Worm (Caenorhabditis elegans) whole organism, L4 larva: ENCODE measurements around the gene F45H10.2.

ENCODE experiments used
- D1046.2 ChIP-seq: fragments of 200-800 bp; sonication (Bioruptor generic); IDR thresholded peaks from 2 replicates; pipeline ENCODE4 v1.3.6; 2022; ENCODE audit warnings: missing genetic modification characterization, missing compliant biosample characterization
- F49E8.2 ChIP-seq: sonication (generic microtip); optimal IDR thresholded peaks from 2 replicates; lab custom pipeline; 2016; ENCODE audit warnings: missing compliant biosample characterization, mild to moderate bottlenecking, missing genetic modification characterization, borderline replicate concordance
- Y105C5A.15 ChIP-seq: fragments of 200-800 bp; sonication (Bioruptor generic); IDR thresholded peaks from 2 replicates; pipeline ENCODE4 v1.3.6; 2022; ENCODE audit warnings: missing genetic modification characterization, missing compliant biosample characterization
- Y48G9A.11 ChIP-seq: fragments of 200-800 bp; sonication (Bioruptor generic); IDR thresholded peaks from 2 replicates; pipeline ENCODE4 v1.3.6; 2022; ENCODE audit warnings: missing genetic modification reagents, missing genetic modification characterization, missing compliant biosample characterization
- ceh-20 ChIP-seq: fragments of 200-800 bp; sonication (Bioruptor generic); IDR thresholded peaks from 2 replicates; pipeline ENCODE4 v1.3.6; 2022; ENCODE audit warnings: missing genetic modification reagents, missing genetic modification characterization, missing compliant biosample characterization
- ceh-32 ChIP-seq: sonication (generic microtip); optimal IDR thresholded peaks from 2 replicates; lab custom pipeline; 2016; ENCODE audit warnings: mild to moderate bottlenecking, missing genetic modification characterization, missing compliant biosample characterization; ENCODE audit not compliant: poor library complexity
- ctbp-1 ChIP-seq: fragments of 200-800 bp; sonication (Bioruptor generic); IDR thresholded peaks from 2 replicates; pipeline ENCODE4 v1.3.6; 2022; ENCODE audit warnings: missing genetic modification reagents, missing genetic modification characterization, missing compliant biosample characterization
- daf-16 ChIP-seq, 3 experiments: sonication (generic microtip); optimal IDR thresholded peaks; 2 replicates each; lab custom pipeline; 2016 to 2017; ENCODE audit warnings: missing genetic modification characterization in 3 of 3, missing genetic modification reagents in 3 of 3, mild to moderate bottlenecking in 2 of 3, missing compliant biosample characterization in 2 of 3, missing biosample characterization in 1 of 3, moderate library complexity in 1 of 3
- daf-19 ChIP-seq: fragments of 200-800 bp; sonication (Bioruptor generic); conservative IDR thresholded peaks from 2 replicates; pipeline ENCODE4 v1.3.6; 2022; ENCODE audit warnings: missing genetic modification characterization, missing compliant biosample characterization
- dmd-6 ChIP-seq: fragments of 200-800 bp; sonication (Bioruptor generic); IDR thresholded peaks from 2 replicates; pipeline ENCODE4 v1.3.6; 2022; ENCODE audit warnings: missing genetic modification reagents, missing genetic modification characterization, missing compliant biosample characterization
- dmd-8 ChIP-seq: fragments of 200-800 bp; sonication (Bioruptor generic); IDR thresholded peaks from 2 replicates; pipeline ENCODE4 v1.3.6; 2022; ENCODE audit warnings: missing genetic modification characterization, missing compliant biosample characterization
- duxl-1 ChIP-seq: sonication (generic microtip); optimal IDR thresholded peaks from 2 replicates; lab custom pipeline; 2016; ENCODE audit warnings: mild to moderate bottlenecking, missing genetic modification characterization, moderate library complexity, missing compliant biosample characterization; ENCODE audit not compliant: poor library complexity
- dve-1 ChIP-seq: sonication (generic microtip); optimal IDR thresholded peaks from 2 replicates; lab custom pipeline; 2017; ENCODE audit warnings: antibody characterized with exemption, mild to moderate bottlenecking, missing genetic modification characterization, missing compliant biosample characterization; ENCODE audit not compliant: insufficient read depth
- egl-27 ChIP-seq: sonication (generic microtip); optimal IDR thresholded peaks from 3 replicates; lab custom pipeline; 2017; ENCODE audit warnings: missing biosample characterization, missing genetic modification reagents, missing genetic modification characterization
- egl-43 ChIP-seq: fragments of 200-800 bp; sonication (Bioruptor generic); IDR thresholded peaks from 2 replicates; pipeline ENCODE4 v1.3.6; 2022; ENCODE audit warnings: missing genetic modification reagents, missing genetic modification characterization, missing compliant biosample characterization
- fkh-10 ChIP-seq: fragments of 150-350 bp; optimal IDR thresholded peaks from 2 replicates; lab custom pipeline; 2014; ENCODE audit warnings: missing biosample characterization, missing genetic modification reagents, missing genetic modification characterization
- hif-1 ChIP-seq, 2 experiments: sonication (generic microtip); optimal IDR thresholded peaks; 2 replicates each; lab custom pipeline; 2016 to 2017; ENCODE audit warnings: missing compliant biosample characterization in 2 of 2, missing genetic modification characterization in 2 of 2, missing genetic modification reagents in 2 of 2, missing genotype in 2 of 2, mild to moderate bottlenecking in 1 of 2
- hlh-11 ChIP-seq: fragments of 200-800 bp; sonication (Bioruptor generic); optimal IDR thresholded peaks from 2 replicates; lab custom pipeline; 2018; ENCODE audit warnings: mild to moderate bottlenecking, missing genetic modification characterization, missing compliant biosample characterization
- hlh-30 ChIP-seq: sonication (generic microtip); optimal IDR thresholded peaks from 2 replicates; lab custom pipeline; 2017; ENCODE audit warnings: antibody characterized with exemption, mild to moderate bottlenecking, missing genetic modification characterization, missing compliant biosample characterization; ENCODE audit not compliant: insufficient read depth
- hmg-1.1 ChIP-seq: fragments of 200-800 bp; sonication (Bioruptor generic); IDR thresholded peaks from 2 replicates; pipeline ENCODE4 v1.3.6; 2022; ENCODE audit warnings: missing genetic modification reagents, missing genetic modification characterization, missing compliant biosample characterization
- lim-7 ChIP-seq: fragments of 200-800 bp; sonication (Bioruptor generic); IDR thresholded peaks from 2 replicates; pipeline ENCODE4 v1.3.6; 2022; ENCODE audit warnings: missing genetic modification characterization, missing compliant biosample characterization
- lin-13 ChIP-seq: fragments of 150-350 bp; optimal IDR thresholded peaks from 2 replicates; lab custom pipeline; 2014; ENCODE audit warnings: missing biosample characterization, missing genetic modification reagents, missing genetic modification characterization
- lsy-2 ChIP-seq, 2 experiments: fragments of 150-350 bp in 1 of 2; sonication (generic microtip) in 1 of 2; optimal IDR thresholded peaks; 2 replicates each; lab custom pipeline; 2014 to 2017; ENCODE audit warnings: missing biosample characterization in 2 of 2, missing genetic modification characterization in 2 of 2
- mdl-1 ChIP-seq, 2 experiments: fragments of 150-350 bp in 1 of 2; sonication (generic microtip) in 1 of 2; optimal IDR thresholded peaks; 2 replicates each; lab custom pipeline; 2014 to 2017; ENCODE audit warnings: missing biosample characterization in 2 of 2, missing genetic modification characterization in 2 of 2
- mep-1 ChIP-seq: fragments of 150-350 bp; sonication (generic microtip); optimal IDR thresholded peaks from 3 replicates; lab custom pipeline; 2014; ENCODE audit warnings: missing biosample characterization, missing genetic modification characterization
- mes-2 ChIP-seq: sonication (generic microtip); optimal IDR thresholded peaks from 2 replicates; lab custom pipeline; 2016; ENCODE audit warnings: missing genotype, mild to moderate bottlenecking, missing genetic modification characterization, missing compliant biosample characterization; ENCODE audit not compliant: poor library complexity, severe bottlenecking
- mxl-3 ChIP-seq: fragments of 200-800 bp; sonication (Bioruptor generic); optimal IDR thresholded peaks from 2 replicates; lab custom pipeline; 2018; ENCODE audit warnings: mild to moderate bottlenecking, missing genetic modification characterization, missing compliant biosample characterization
- nhr-102 ChIP-seq: sonication (generic microtip); optimal IDR thresholded peaks from 2 replicates; lab custom pipeline; 2016; ENCODE audit warnings: mild to moderate bottlenecking, missing genetic modification characterization, moderate library complexity, missing compliant biosample characterization
- nhr-11 ChIP-seq: fragments of 150-350 bp; optimal IDR thresholded peaks from 2 replicates; lab custom pipeline; 2014; ENCODE audit warnings: missing biosample characterization, missing genetic modification characterization
- nhr-111 ChIP-seq: fragments of 200-800 bp; sonication (Bioruptor generic); optimal IDR thresholded peaks from 2 replicates; lab custom pipeline; 2018; ENCODE audit warnings: mild to moderate bottlenecking, missing genetic modification characterization, missing compliant biosample characterization
- nhr-28 ChIP-seq: fragments of 150-350 bp; optimal IDR thresholded peaks from 2 replicates; lab custom pipeline; 2014; ENCODE audit warnings: missing biosample characterization, missing genetic modification characterization
- nhr-41 ChIP-seq: fragments of 200-800 bp; sonication (Bioruptor generic); IDR thresholded peaks from 2 replicates; pipeline ENCODE4 v1.3.6; 2022; ENCODE audit warnings: missing genetic modification reagents, missing genetic modification characterization, missing compliant biosample characterization
- nhr-48 ChIP-seq: sonication (generic microtip); optimal IDR thresholded peaks from 2 replicates; lab custom pipeline; 2016; ENCODE audit warnings: mild to moderate bottlenecking, missing genetic modification characterization, missing compliant biosample characterization
- nhr-6 ChIP-seq: fragments of 150-350 bp; optimal IDR thresholded peaks from 2 replicates; lab custom pipeline; 2014; ENCODE audit warnings: missing biosample characterization, missing genetic modification characterization
- nhr-77 ChIP-seq: fragments of 150-350 bp; optimal IDR thresholded peaks from 2 replicates; lab custom pipeline; 2014; ENCODE audit warnings: missing biosample characterization, missing genetic modification characterization
- php-3 ChIP-seq: fragments of 200-800 bp; sonication (Bioruptor generic); IDR thresholded peaks from 2 replicates; pipeline ENCODE4 v1.3.6; 2022; ENCODE audit warnings: missing genetic modification reagents, missing genetic modification characterization, missing compliant biosample characterization
- pqm-1 ChIP-seq: sonication (generic microtip); optimal IDR thresholded peaks from 2 replicates; lab custom pipeline; 2017; ENCODE audit warnings: missing biosample characterization, missing genetic modification characterization
- rbr-2 ChIP-seq: sonication (generic microtip); optimal IDR thresholded peaks from 2 replicates; lab custom pipeline; 2016; ENCODE audit warnings: missing genotype, missing genetic modification characterization, missing compliant biosample characterization
- set-16 ChIP-seq: fragments of 200-800 bp; sonication (Bioruptor generic); IDR thresholded peaks from 2 replicates; pipeline ENCODE4 v1.3.6; 2022; ENCODE audit warnings: missing genetic modification reagents, missing genetic modification characterization, missing compliant biosample characterization
- snpc-1.2 ChIP-seq: fragments of 200-800 bp; sonication (Bioruptor generic); IDR thresholded peaks from 2 replicates; pipeline ENCODE4 v1.3.6; 2022; ENCODE audit warnings: missing genetic modification reagents, missing genetic modification characterization, missing compliant biosample characterization
- tag-97 ChIP-seq: fragments of 200-800 bp; sonication (Bioruptor generic); IDR thresholded peaks from 2 replicates; pipeline ENCODE4 v1.3.6; 2022; ENCODE audit warnings: missing genetic modification characterization, missing compliant biosample characterization
- unc-130 ChIP-seq: sonication (generic microtip); optimal IDR thresholded peaks from 2 replicates; lab custom pipeline; 2016; ENCODE audit warnings: missing genetic modification reagents, missing genetic modification characterization, missing compliant biosample characterization
- unc-62 ChIP-seq, 3 experiments: fragments of 150-350 bp in 1 of 3; sonication (generic microtip); optimal IDR thresholded peaks in 2 of 3; peaks in 1 of 3; 1 replicate in 1 of 3; 2 replicates in 2 of 3; lab custom pipeline; 2014 to 2017; ENCODE audit warnings: missing biosample characterization in 3 of 3, missing genetic modification characterization in 3 of 3, missing genetic modification reagents in 3 of 3, missing genotype in 1 of 3
- zip-11 ChIP-seq: fragments of 200-800 bp; sonication (Bioruptor generic); IDR thresholded peaks from 2 replicates; pipeline ENCODE4 v1.3.6; 2022; ENCODE audit warnings: missing genetic modification characterization, missing compliant biosample characterization
- ztf-7 ChIP-seq: fragments of 150-350 bp; optimal IDR thresholded peaks from 2 replicates; lab custom pipeline; 2014; ENCODE audit warnings: missing biosample characterization, missing genetic modification characterization

Gene F45H10.2

ce11 chrII:13467838-13468389 is 24.9 kb downstream of the F45H10.2 start:
- TF ChIP-seq egl-27 (tag; lab: Kevin White, UChicago) (no peak), mep-1 (tag; lab: Kevin White, UChicago) (peak; percentile 10), lsy-2 (tag; optimal IDR thresholded peaks at IDR 0.05; lab: Kevin White, UChicago) (peak in 1 of 2 experiments; percentile 43), nhr-102 (tag; lab: Kevin White, UChicago) (peak; percentile 8), nhr-48 (tag; lab: Kevin White, UChicago) (peak; percentile 78), set-16 (GFP tag; lab: Robert Waterston, UW) (no peak), hlh-30 (peak; percentile 15), dve-1 (peak; percentile 80), ceh-32 (tag; lab: Kevin White, UChicago) (no peak), unc-62 (GFP tag; optimal IDR thresholded peaks at IDR 0.05 in 1 of 2; lab: Kevin White, UChicago) (peak in 1 of 2 experiments; percentile 86), unc-62 (tag; optimal IDR thresholded peaks at IDR 0.05; lab: Kevin White, UChicago) (no peak), nhr-77 (tag; lab: Kevin White, UChicago) (peak; percentile 6), hlh-11 (peak; percentile 86), php-3 (peak; percentile 80; the same call in 1 of the 2 replicates), dmd-6 (GFP tag; lab: Robert Waterston, UW) (peak; percentile 94), mdl-1 (tag; optimal IDR thresholded peaks at IDR 0.05; lab: Kevin White, UChicago) (no peak), nhr-28 (tag; lab: Kevin White, UChicago) (peak; percentile 56), pqm-1 (tag; lab: Kevin White, UChicago) (peak; percentile 79), mes-2 (tag; lab: Kevin White, UChicago) (no peak), ztf-7 (tag; lab: Kevin White, UChicago) (peak; percentile 66), Y48G9A.11 (no peak), nhr-11 (tag; lab: Kevin White, UChicago) (peak; percentile 43), nhr-41 (GFP tag; lab: Robert Waterston, UW) (no peak), hif-1 (tag; optimal IDR thresholded peaks at IDR 0.05; lab: Kevin White, UChicago) (peak in 1 of 2 experiments; percentile 81), mxl-3 (GFP tag; lab: Kevin White, UChicago) (peak; percentile 72), tag-97 (GFP tag; lab: Robert Waterston, UW) (no peak), daf-16 (GFP tag; optimal IDR thresholded peaks at IDR 0.05; lab: Kevin White, UChicago) (no peak), daf-16 (tag; optimal IDR thresholded peaks at IDR 0.05; lab: Kevin White, UChicago) (peak; percentile 98)

ce11 chrII:13465381-13465838 is 27.4 kb downstream of the F45H10.2 start:
- TF ChIP-seq tag-97 (GFP tag; lab: Robert Waterston, UW) (no peak), hlh-11 (peak; percentile 87), lin-13 (GFP tag; lab: Kevin White, UChicago) (no peak), D1046.2 (GFP tag; lab: Robert Waterston, UW) (no peak), pqm-1 (tag; lab: Kevin White, UChicago) (peak; percentile 74), hmg-1.1 (GFP tag; lab: Robert Waterston, UW) (no peak), F49E8.2 (no peak), nhr-102 (tag; lab: Kevin White, UChicago) (peak; percentile 69), nhr-6 (tag; lab: Kevin White, UChicago) (peak; percentile 55), unc-130 (GFP tag; lab: Kevin White, UChicago) (no peak), zip-11 (GFP tag; lab: Robert Waterston, UW) (no peak), egl-27 (tag; lab: Kevin White, UChicago) (no peak), mxl-3 (GFP tag; lab: Kevin White, UChicago) (peak; percentile 27), rbr-2 (tag; lab: Kevin White, UChicago) (no peak), daf-16 (GFP tag; optimal IDR thresholded peaks at IDR 0.05; lab: Kevin White, UChicago) (no peak), daf-16 (tag; optimal IDR thresholded peaks at IDR 0.05; lab: Kevin White, UChicago) (peak; percentile 100), duxl-1 (tag; lab: Kevin White, UChicago) (no peak), nhr-77 (tag; lab: Kevin White, UChicago) (peak; percentile 73), dmd-8 (GFP tag; lab: Robert Waterston, UW) (no peak), dmd-6 (GFP tag; lab: Robert Waterston, UW) (peak; percentile 55), set-16 (GFP tag; lab: Robert Waterston, UW) (no peak), fkh-10 (GFP tag; lab: Kevin White, UChicago) (no peak), ctbp-1 (GFP tag; lab: Robert Waterston, UW) (no peak), ceh-20 (no peak), nhr-111 (GFP tag; lab: Kevin White, UChicago) (no peak), lim-7 (GFP tag; lab: Robert Waterston, UW) (no peak), snpc-1.2 (GFP tag; lab: Robert Waterston, UW) (no peak), dve-1 (peak; percentile 86), egl-43 (GFP tag; lab: Robert Waterston, UW) (no peak), php-3 (peak; percentile 62; the same call in 1 of the 2 replicates), Y105C5A.15 (no peak), daf-19 (GFP tag; lab: Robert Waterston, UW) (no peak)
